Worm (Caenorhabditis elegans): ENCODE results near the gene fbxa-142.

ce11 chrV:16103594-16103993 lies 27.6 kb downstream of the fbxa-142 start, which contains the start of gene argk-1:
- TF ChIP-seq ceh-36 (tag; optimal IDR thresholded peaks at IDR 0.05) = no peak
- TF ChIP-seq ceh-13 (GFP tag; optimal IDR thresholded peaks at IDR 0.05) = no peak
- TF ChIP-seq tra-4 (tag; optimal IDR thresholded peaks at IDR 0.05) = no peak

Data from whole organism, early embryonic.